Fruit fly (Drosophila melanogaster): Measurements from ENCODE around the gene CheB93a.

CheB93a gene

DNA sequence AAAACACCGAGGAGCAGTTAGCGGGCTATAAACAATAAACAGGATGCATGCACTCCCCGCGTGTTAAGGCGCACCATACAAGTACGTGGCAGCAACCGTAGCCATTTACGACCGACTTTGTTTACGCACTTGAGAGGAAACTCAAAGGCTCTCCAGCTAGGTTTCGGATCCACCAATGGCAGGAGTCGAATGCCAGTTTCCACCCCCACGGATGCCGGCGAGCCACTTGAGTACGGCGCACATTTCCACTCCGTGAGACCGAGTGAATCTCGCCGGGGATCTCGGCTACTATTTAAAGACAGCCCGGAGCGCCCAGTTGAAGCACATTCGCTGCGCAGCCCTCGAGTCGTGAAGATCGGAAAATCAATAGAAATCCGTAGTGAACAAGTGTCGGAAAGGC is 18.7 kb upstream of the CheB93a start, which contains the start of gene bap:
Gene bap (plus strand): TSS at position 317 of the 400 bp plus-strand sequence.
- TF ChIP-seq pan (optimal IDR thresholded peaks at IDR 0.05) = no peak

dm6 chr3R:21390959-21391358 is 16.3 kb upstream of the CheB93a start:
- TF ChIP-seq usp (GFP tag; optimal IDR thresholded peaks at IDR 0.05) = no peak
- no peak for TF ChIP-seq pan (optimal IDR thresholded peaks at IDR 0.05)
- TF ChIP-seq EcR (GFP tag; optimal IDR thresholded peaks at IDR 0.05) = no peak
- TF ChIP-seq psq (optimal IDR thresholded peaks at IDR 0.05) = no peak
- TF ChIP-seq Dll (optimal IDR thresholded peaks at IDR 0.05) = no peak
- no peak for TF ChIP-seq CG8478 (optimal IDR thresholded peaks at IDR 0.05)

- TF ChIP-seq EcR (GFP tag; optimal IDR thresholded peaks at IDR 0.05) = no peak
- TF ChIP-seq pan (optimal IDR thresholded peaks at IDR 0.05) = no peak
- no peak for TF ChIP-seq usp (GFP tag; optimal IDR thresholded peaks at IDR 0.05)
- no peak for TF ChIP-seq Dll (optimal IDR thresholded peaks at IDR 0.05)
- no peak for TF ChIP-seq psq (optimal IDR thresholded peaks at IDR 0.05)
- no peak for TF ChIP-seq CG8478 (optimal IDR thresholded peaks at IDR 0.05)
Observed at dm6 chr3R:21392221-21392620, 15.0 kb upstream of the CheB93a start.

DNA sequence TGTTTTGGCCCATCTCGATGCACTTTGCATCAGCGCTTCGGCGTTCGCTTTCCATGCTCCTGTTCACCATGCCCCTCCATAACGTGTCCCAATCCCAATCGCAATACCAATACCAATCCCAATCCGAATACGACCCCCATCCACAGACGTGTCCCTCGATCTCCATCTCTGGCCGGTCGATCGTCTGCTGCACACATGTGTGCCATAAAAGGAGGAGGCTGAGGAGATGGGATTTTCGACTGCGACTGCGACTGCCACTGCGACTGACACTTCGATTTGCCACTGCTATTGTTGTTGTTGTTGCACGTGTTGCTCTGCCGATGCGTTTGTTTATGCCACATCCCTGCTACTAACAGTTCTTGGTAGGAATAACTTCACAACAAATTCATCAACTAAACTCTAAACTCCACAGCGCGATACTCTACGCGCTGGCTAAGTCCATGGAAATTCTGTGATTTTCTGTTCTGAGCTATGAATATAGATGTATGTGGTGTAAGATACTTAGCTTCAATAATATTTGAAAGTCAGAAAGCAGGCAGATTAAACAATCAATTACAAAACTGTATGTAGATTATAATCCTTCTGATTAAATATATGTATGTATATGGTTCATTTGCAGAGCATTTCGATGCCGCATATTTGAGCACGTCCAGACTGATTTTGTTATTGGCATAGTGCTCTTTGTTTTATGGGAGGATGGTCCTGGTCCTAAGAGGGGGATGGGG is 14.1 kb upstream of the CheB93a start:
- TF ChIP-seq psq (optimal IDR thresholded peaks at IDR 0.05) = no peak
- TF ChIP-seq usp (GFP tag; optimal IDR thresholded peaks at IDR 0.05) = no peak
- TF ChIP-seq Dll (optimal IDR thresholded peaks at IDR 0.05) = no peak
- TF ChIP-seq CG8478 (optimal IDR thresholded peaks at IDR 0.05) = no peak
- TF ChIP-seq EcR (GFP tag; optimal IDR thresholded peaks at IDR 0.05) = no peak
- TF ChIP-seq pan (optimal IDR thresholded peaks at IDR 0.05) = no peak

DNA sequence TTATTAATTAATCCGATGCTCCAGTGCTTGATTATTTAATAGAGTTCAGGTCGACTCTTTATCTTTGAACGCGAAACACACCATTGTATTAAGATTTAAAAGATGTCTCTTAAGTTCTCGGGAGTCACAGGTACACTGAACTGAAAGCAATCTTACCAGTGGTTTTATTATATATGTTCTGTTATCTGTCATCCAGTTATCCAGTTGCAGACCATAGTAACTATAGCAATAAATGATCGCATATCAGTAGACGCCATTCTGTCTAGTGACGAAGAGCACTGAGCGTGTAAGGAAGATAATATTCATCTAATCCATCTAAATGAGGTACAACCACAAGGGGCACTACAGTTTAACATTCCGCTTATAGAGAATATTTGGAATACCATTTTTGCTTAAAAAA is 7.6 kb upstream of the CheB93a start, which contains the start of gene Ugt49B2:
Gene Ugt49B2 (minus strand): TSS at position 101 of the 400 bp plus-strand sequence.
- TF ChIP-seq pan (optimal IDR thresholded peaks at IDR 0.05) (no peak), psq (optimal IDR thresholded peaks at IDR 0.05) (no peak), usp (GFP tag; optimal IDR thresholded peaks at IDR 0.05) (no peak), CG8478 (optimal IDR thresholded peaks at IDR 0.05) (no peak), Dll (optimal IDR thresholded peaks at IDR 0.05) (no peak)

DNA sequence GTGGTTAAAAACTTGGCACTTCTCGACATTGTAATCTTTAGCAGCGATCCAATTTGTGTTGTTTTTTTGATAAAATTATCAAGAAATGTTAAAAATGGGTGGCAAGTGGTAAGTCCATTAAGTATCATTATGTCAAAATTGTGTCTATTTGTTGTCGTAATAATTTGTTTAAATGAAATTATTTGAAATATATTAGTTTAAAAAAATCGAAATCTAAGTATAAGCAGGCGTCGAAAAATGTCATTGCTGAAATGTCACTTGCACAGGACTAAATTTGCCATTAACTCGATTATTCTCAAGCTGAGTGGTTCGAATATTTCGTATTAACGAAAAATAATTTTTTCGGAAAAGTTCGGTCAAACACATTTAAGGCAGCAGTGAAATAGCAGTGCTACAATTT is 3.8 kb upstream of the CheB93a start, which contains the start of gene CG7907:
Gene CG7907 (plus strand): TSS at position 301 of the 400 bp plus-strand sequence.
- TF ChIP-seq usp (GFP tag; optimal IDR thresholded peaks at IDR 0.05) = no peak
- TF ChIP-seq pan (optimal IDR thresholded peaks at IDR 0.05) = no peak

- TF ChIP-seq usp (GFP tag; optimal IDR thresholded peaks at IDR 0.05) = no peak
Observed at dm6 chr3R:21406708-21407107, 537 bp upstream of the CheB93a start.

- TF ChIP-seq psq (optimal IDR thresholded peaks at IDR 0.05) (no peak), Dll (optimal IDR thresholded peaks at IDR 0.05) (no peak), pan (optimal IDR thresholded peaks at IDR 0.05) (no peak), EcR (GFP tag; optimal IDR thresholded peaks at IDR 0.05) (no peak), CG8478 (optimal IDR thresholded peaks at IDR 0.05) (no peak)
Observed at dm6 chr3R:21408372-21408771, 1.1 kb downstream of the CheB93a start.

DNA sequence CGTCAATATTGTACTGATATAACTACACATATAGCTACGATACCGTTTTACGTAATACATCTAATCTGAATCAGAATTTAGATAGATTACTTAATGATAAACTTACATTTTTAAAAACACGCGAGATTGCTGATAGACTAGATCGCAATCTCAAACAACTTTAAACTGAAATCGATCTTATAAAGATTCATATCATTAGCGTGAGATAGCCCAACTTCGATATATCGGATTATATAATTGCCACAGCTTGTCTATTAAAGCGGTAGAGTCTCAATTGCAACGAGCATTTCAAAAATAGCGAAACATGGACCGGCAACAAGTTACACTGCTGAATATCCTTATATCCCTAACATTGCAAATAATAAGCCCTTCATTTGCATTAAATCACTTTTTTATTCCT is 1.6 kb downstream of the CheB93a start, which contains the start of gene CheB93b:
Gene CheB93b (plus strand): TSS at position 301 of the 400 bp plus-strand sequence.
- TF ChIP-seq psq (optimal IDR thresholded peaks at IDR 0.05) (no peak), pan (optimal IDR thresholded peaks at IDR 0.05) (no peak), EcR (GFP tag; optimal IDR thresholded peaks at IDR 0.05) (no peak), CG8478 (optimal IDR thresholded peaks at IDR 0.05) (no peak), Dll (optimal IDR thresholded peaks at IDR 0.05) (no peak), usp (GFP tag; optimal IDR thresholded peaks at IDR 0.05) (no peak)

DNA sequence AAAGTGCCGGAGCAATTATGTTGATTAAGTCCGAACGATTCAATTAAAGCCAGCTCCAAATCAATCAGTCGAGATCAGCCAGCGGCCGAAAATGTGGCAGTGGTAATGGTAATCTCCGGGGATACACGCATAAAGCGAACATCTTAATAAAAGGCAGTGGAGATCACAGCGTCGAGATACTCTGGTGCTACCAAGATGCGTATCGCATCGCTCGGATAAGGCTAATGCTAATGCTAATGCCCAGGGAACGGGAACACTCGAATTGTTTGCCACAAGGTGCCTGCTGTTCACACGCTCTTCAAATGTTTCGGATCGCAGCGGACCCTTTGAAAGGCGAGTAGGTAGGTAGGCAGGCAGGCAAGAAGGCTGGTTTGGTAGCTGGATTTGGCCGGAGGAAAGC is 6.9 kb downstream of the CheB93a start:
- TF ChIP-seq pan (optimal IDR thresholded peaks at IDR 0.05) (no peak), EcR (GFP tag; optimal IDR thresholded peaks at IDR 0.05) (no peak), CG8478 (optimal IDR thresholded peaks at IDR 0.05) (no peak), psq (optimal IDR thresholded peaks at IDR 0.05) (no peak), usp (GFP tag; optimal IDR thresholded peaks at IDR 0.05) (no peak), Dll (optimal IDR thresholded peaks at IDR 0.05) (no peak)

- TF ChIP-seq pan (optimal IDR thresholded peaks at IDR 0.05) = no peak
Observed at dm6 chr3R:21415016-21415638, 7.9 kb downstream of the CheB93a start.

dm6 chr3R:21416888-21417287 is 9.6 kb downstream of the CheB93a start:
- TF ChIP-seq pan (optimal IDR thresholded peaks at IDR 0.05) (no peak), usp (GFP tag; optimal IDR thresholded peaks at IDR 0.05) (no peak), Dll (optimal IDR thresholded peaks at IDR 0.05) (peak; percentile 42), CG8478 (optimal IDR thresholded peaks at IDR 0.05) (no peak), psq (optimal IDR thresholded peaks at IDR 0.05) (no peak), EcR (GFP tag; optimal IDR thresholded peaks at IDR 0.05) (no peak)

DNA sequence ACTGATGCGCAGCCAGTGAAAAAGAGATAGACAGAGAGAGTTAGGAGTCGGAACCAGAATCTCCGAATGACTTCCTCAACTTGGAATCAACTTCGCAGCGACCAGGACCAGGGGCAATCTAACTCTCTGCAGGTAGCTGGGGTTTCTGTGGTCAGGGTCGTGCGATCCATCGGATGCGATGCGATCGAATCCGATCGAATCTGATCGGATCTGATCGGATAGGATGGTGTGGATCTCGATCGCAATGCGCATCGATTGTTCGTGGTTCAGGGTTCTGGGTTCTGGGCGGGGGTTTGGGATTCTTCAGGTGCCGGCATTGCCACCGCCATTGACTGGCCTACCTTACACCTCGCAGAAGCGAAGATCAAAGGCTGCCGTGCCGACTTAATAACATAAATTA is 12.0 kb downstream of the CheB93a start:
- TF ChIP-seq usp (GFP tag; optimal IDR thresholded peaks at IDR 0.05) (no peak), EcR (GFP tag; optimal IDR thresholded peaks at IDR 0.05) (no peak), CG8478 (optimal IDR thresholded peaks at IDR 0.05) (no peak), psq (optimal IDR thresholded peaks at IDR 0.05) (no peak), pan (optimal IDR thresholded peaks at IDR 0.05) (no peak), Dll (optimal IDR thresholded peaks at IDR 0.05) (no peak)
